Worm (Caenorhabditis elegans) whole organism, L4/young adult: ENCODE data around the gene irld-48.

Experiments
- W03F9.2 ChIP-seq: fragments of 150-350 bp; optimal IDR thresholded peaks from 2 replicates; lab custom pipeline; 2014; ENCODE audit warnings: missing biosample characterization, missing genetic modification characterization
- dao-5 ChIP-seq: sonication (generic microtip); optimal IDR thresholded peaks from 2 replicates; lab custom pipeline; 2016; ENCODE audit warnings: missing genotype, missing genetic modification characterization, moderate library complexity, missing compliant biosample characterization
- him-1 ChIP-seq: sonication (generic microtip); optimal IDR thresholded peaks from 2 replicates; lab custom pipeline; 2016; ENCODE audit warnings: missing genotype, missing genetic modification reagents, missing genetic modification characterization, missing compliant biosample characterization

DNA sequence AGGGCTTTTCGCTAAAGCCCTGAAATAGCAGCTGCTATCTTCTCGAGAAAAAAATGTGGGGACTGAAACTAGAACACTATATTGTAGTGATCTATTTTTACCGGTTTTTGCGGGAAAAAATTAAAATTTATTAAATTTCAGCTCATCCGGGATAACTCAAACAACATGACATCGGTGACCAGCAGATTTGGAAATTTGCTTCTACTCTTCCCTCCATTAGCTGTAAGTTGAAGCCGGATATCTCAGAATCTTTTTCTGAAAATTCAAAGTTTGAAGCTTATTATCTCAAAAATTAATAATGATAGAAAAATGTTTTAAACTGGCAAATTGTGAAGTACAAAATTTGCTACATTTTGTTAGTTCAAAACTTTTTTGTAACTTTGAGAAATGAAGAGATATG, 28.5 kb downstream of the irld-48 start:
- TF ChIP-seq him-1 (tag; lab: Kevin White, UChicago) (no peak), dao-5 (tag; lab: Kevin White, UChicago) (no peak), W03F9.2 (no peak)
